Worm (Caenorhabditis elegans) whole organism, L4/young adult: ENCODE results near the gene F28H7.3.

ENCODE experiments used
- dao-5 ChIP-seq: sonication (generic microtip); optimal IDR thresholded peaks from 2 replicates; lab custom pipeline; 2016; ENCODE audit warnings: missing genotype, missing genetic modification characterization, moderate library complexity, missing compliant biosample characterization
- him-1 ChIP-seq: sonication (generic microtip); optimal IDR thresholded peaks from 2 replicates; lab custom pipeline; 2016; ENCODE audit warnings: missing genotype, missing genetic modification reagents, missing genetic modification characterization, missing compliant biosample characterization

DNA sequence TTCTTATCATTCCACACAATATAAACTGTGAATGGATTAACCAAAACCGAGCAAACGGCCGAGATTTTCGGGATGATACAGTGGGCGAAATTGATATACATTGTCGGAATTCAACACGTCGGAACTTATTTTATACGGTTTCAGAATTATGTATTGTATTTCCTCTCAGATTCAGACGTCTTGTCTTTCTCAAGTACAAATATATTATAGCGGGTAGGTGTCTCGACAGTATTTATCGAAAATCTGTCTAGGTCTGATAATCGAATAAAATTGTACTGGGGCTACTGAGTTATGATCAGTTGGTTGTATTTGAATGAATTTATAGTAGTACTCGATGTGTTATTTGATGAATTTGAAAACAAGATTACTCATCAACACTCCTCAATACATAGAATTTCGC lies 6.9 kb downstream of the F28H7.3 start, which contains the start of gene srj-22:
- TF ChIP-seq him-1: no peak
- no peak for TF ChIP-seq dao-5
